Worm (Caenorhabditis elegans): Measurements from ENCODE around the gene mecr-1.

DNA sequence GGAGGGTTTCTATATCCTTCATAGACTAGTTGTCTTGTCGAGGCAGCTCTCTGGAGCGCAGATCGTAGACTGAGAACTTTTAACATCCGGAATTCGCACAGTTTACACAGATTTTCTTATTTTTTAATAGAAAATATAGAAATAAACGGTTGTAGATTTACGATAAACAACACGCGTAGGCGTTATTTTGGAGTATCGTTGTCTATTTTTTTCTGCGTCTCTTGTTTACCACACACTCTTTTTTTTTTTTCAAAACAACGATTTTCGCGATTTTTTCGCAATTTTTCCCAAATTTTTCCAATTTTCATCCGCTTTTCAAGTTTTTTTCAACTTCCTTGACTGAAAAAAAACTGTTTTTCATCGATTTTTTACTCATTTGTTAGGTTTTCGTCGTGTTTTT is at the start of gene mecr-1:
- TF ChIP-seq ama-1 (optimal IDR thresholded peaks at IDR 0.05) (no peak), aly-1 (tag; optimal IDR thresholded peaks at IDR 0.05) (no peak), scrt-1 (GFP tag; IDR thresholded peaks at IDR 0.05) (no peak), ceh-36 (tag; optimal IDR thresholded peaks at IDR 0.05) (no peak), flt-1 (GFP tag; IDR thresholded peaks at IDR 0.05) (no peak), ets-7 (tag; optimal IDR thresholded peaks at IDR 0.05) (no peak), pes-1 (GFP tag; IDR thresholded peaks at IDR 0.05) (no peak), hmbx-1 (tag; optimal IDR thresholded peaks at IDR 0.05) (no peak), hnd-1 (tag; optimal IDR thresholded peaks at IDR 0.05) (no peak), B0310.2 (tag; optimal IDR thresholded peaks at IDR 0.05) (no peak)
